Fruit fly (Drosophila melanogaster): Measurements from ENCODE around the gene CG11162.

The CG11162 gene

DNA sequence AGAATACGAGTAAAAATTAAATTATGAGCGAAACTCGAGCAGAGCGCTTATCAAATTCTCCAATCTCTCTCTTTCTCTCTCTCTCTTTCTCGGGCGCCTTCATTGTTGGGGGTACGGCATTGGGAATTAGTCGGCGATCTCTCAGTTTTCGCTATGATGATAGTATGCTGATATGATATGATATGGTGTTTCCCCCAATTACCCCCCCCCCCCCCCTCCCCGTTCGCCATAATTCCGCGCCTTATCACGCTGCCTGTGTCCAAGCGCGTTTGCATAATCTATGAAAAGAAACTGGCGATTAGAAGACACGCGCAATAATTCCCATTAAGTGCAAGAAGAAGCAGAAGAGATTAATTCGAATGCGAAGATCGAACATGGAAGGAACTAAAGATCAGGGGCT lies 39.9 kb upstream of the CG11162 start (continued):
- TF ChIP-seq CG14965 (GFP tag; optimal IDR thresholded peaks at IDR 0.05; ENCODE audit: borderline replicate concordance), result no peak
- TF ChIP-seq hb (GFP tag; IDR thresholded peaks at IDR 0.05; ENCODE audit: partially characterized antibody), result no peak
- no peak for TF ChIP-seq peb (GFP tag; IDR thresholded peaks at IDR 0.05)
- TF ChIP-seq tup (GFP tag; optimal IDR thresholded peaks at IDR 0.05), result no peak
- no peak for TF ChIP-seq CG10654 (GFP tag; optimal IDR thresholded peaks at IDR 0.05)
- TF ChIP-seq CG2889 (GFP tag; IDR thresholded peaks at IDR 0.05), result no peak
- TF ChIP-seq CG5245 (GFP tag; optimal IDR thresholded peaks at IDR 0.05), result no peak
- peak; percentile 24 for TF ChIP-seq Hmr (GFP tag; optimal IDR thresholded peaks at IDR 0.05)
- no peak for TF ChIP-seq CG7556 (GFP tag; optimal IDR thresholded peaks at IDR 0.05)
- TF ChIP-seq repo (GFP tag; optimal IDR thresholded peaks at IDR 0.05), result no peak
- TF ChIP-seq CG33557 (GFP tag; optimal IDR thresholded peaks at IDR 0.05), result no peak
- no peak for TF ChIP-seq CG13123 (GFP tag; optimal IDR thresholded peaks at IDR 0.05)
- TF ChIP-seq dmrt11E (tag; optimal IDR thresholded peaks at IDR 0.05), result no peak
- TF ChIP-seq C15 (GFP tag; IDR thresholded peaks at IDR 0.05), result no peak
- no peak for TF ChIP-seq pita (GFP tag; optimal IDR thresholded peaks at IDR 0.05)
- TF ChIP-seq CG34376 (GFP tag; optimal IDR thresholded peaks at IDR 0.05), result peak; percentile 73
- TF ChIP-seq CG15269 (tag; optimal IDR thresholded peaks at IDR 0.05), result no peak
- TF ChIP-seq lab (GFP tag; optimal IDR thresholded peaks at IDR 0.05), result no peak
- no peak for TF ChIP-seq wor (GFP tag; IDR thresholded peaks at IDR 0.05)
- no peak for TF ChIP-seq en (GFP tag; optimal IDR thresholded peaks at IDR 0.05)
- TF ChIP-seq Abd-B (GFP tag; optimal IDR thresholded peaks at IDR 0.05), result no peak
- TF ChIP-seq GATAe (GFP tag; conservative IDR thresholded peaks at IDR 0.05), result peak; percentile 52
- no peak for TF ChIP-seq unc-4 (GFP tag; IDR thresholded peaks at IDR 0.05; ENCODE audit: partially characterized antibody)
- TF ChIP-seq Trl (optimal IDR thresholded peaks at IDR 0.05), result peak; percentile 12 to 43
- no peak for TF ChIP-seq Trl (GFP tag; optimal IDR thresholded peaks at IDR 0.05)
- TF ChIP-seq CG12659 (GFP tag; optimal IDR thresholded peaks at IDR 0.05), result no peak
- no peak for TF ChIP-seq Optix (GFP tag; IDR thresholded peaks at IDR 0.05)
- no peak for TF ChIP-seq jing (GFP tag; optimal IDR thresholded peaks at IDR 0.05)
- no peak for TF ChIP-seq CG4424 (GFP tag; optimal IDR thresholded peaks at IDR 0.05)
- peak; percentile 68 for TF ChIP-seq crol (GFP tag; IDR thresholded peaks at IDR 0.05)
- no peak for TF ChIP-seq CG13775 (GFP tag; optimal IDR thresholded peaks at IDR 0.05)
- TF ChIP-seq ham (GFP tag; IDR thresholded peaks at IDR 0.05), result no peak
- TF ChIP-seq tna (GFP tag; IDR thresholded peaks at IDR 0.05; ENCODE audit: partially characterized antibody), result no peak
- TF ChIP-seq CG31365 (tag; optimal IDR thresholded peaks at IDR 0.05), result no peak
- no peak for TF ChIP-seq ranshi (GFP tag; IDR thresholded peaks at IDR 0.05)
- TF ChIP-seq maf-S (GFP tag; optimal IDR thresholded peaks at IDR 0.05), result no peak
- TF ChIP-seq CG2129 (GFP tag; IDR thresholded peaks at IDR 0.05; ENCODE audit: partially characterized antibody), result no peak
- no peak for TF ChIP-seq D19B (GFP tag; optimal IDR thresholded peaks at IDR 0.05)
- no peak for TF ChIP-seq CG4707 (GFP tag; optimal IDR thresholded peaks at IDR 0.05)
- TF ChIP-seq ken (GFP tag; IDR thresholded peaks at IDR 0.05), result no peak
- no peak for TF ChIP-seq ab (GFP tag; optimal IDR thresholded peaks at IDR 0.05)
- no peak for TF ChIP-seq pros (GFP tag; optimal IDR thresholded peaks at IDR 0.05)
- no peak for TF ChIP-seq Fer1 (GFP tag; optimal IDR thresholded peaks at IDR 0.05)
- no peak for TF ChIP-seq CG8388 (GFP tag; optimal IDR thresholded peaks at IDR 0.05)
- peak; percentile 41 for TF ChIP-seq sd (tag; optimal IDR thresholded peaks at IDR 0.05)
- TF ChIP-seq gsb (GFP tag; IDR thresholded peaks at IDR 0.05), result no peak
- no peak for TF ChIP-seq sna (GFP tag; IDR thresholded peaks at IDR 0.05; ENCODE audit: partially characterized antibody)
- TF ChIP-seq CG18764 (GFP tag; optimal IDR thresholded peaks at IDR 0.05), result no peak
- 0 out of 2 replicates have a peak, but pooled peaks have one; percentile 24 for TF ChIP-seq rib (GFP tag; IDR thresholded peaks at IDR 0.05)
- peak; percentile 16 for TF ChIP-seq grn (GFP tag; optimal IDR thresholded peaks at IDR 0.05)
- TF ChIP-seq CG11456 (GFP tag; IDR thresholded peaks at IDR 0.05), result no peak
- TF ChIP-seq E2f1 (GFP tag; IDR thresholded peaks at IDR 0.05), result no peak
